Worm (Caenorhabditis elegans): ENCODE measurements around the gene F52D10.2.

F52D10.2 gene

DNA sequence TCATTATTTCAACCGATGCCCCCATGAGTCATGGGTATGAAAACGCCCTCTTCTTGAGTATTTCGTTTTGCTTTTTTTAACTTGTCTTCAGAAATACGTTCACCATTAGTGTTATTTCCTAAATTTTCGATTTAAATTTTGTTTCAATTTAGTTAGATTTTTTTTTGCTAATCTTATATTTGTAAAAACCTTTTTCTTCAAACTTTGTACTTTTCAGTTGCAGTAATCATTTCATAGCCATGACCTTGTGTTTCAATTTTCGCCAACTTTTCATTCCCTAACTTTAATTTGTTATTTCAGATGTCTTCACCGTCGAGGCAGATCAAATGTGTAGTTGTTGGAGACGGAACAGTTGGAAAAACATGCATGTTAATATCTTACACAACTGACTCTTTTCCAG lies 43.2 kb downstream of the F52D10.2 start, which contains the start of gene mig-2:
Gene mig-2, plus strand, starts transcription at position 301 of the 400 bp plus-strand sequence.
- TF ChIP-seq nhr-85 (tag): peak; percentile 30
- no peak for TF ChIP-seq pqm-1 (tag; optimal IDR thresholded peaks at IDR 0.05)

DNA sequence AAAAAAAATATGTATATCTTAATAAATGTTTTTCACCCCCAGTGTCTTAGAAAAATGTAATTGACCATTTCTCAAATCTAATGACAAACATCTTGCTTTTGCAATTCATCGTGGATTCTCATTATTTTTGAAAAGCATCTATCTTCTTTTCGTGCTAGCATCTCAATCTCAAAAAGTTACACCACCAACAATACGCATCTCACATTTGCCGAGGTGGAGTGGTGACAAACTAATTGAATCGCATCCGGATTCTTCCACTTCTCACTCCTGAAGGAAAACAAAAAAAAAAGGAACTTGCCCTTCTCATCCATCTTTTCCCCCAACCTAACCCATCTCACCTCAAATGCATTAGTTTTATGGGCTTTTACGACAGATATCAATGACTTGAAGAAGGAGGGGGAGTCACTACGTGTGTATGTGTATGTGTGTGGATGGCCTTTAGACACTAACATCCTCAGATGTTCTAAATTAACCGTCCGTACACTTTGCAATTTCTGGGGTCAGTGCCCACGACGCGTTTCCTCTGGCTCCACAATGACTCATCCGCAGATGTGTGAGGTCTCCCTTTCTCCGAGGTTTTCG lies 44.0 kb downstream of the F52D10.2 start:
- TF ChIP-seq zip-4 (GFP tag; optimal IDR thresholded peaks at IDR 0.05) (no peak), hpl-2 (GFP tag; optimal IDR thresholded peaks at IDR 0.05) (no peak), hlh-17 (GFP tag; optimal IDR thresholded peaks at IDR 0.05; ENCODE audit: borderline replicate concordance) (no peak), lin-15B (tag; optimal IDR thresholded peaks at IDR 0.05) (no peak), blmp-1 (tag; optimal IDR thresholded peaks at IDR 0.05) (peak; percentile 14), dsc-1 (tag; optimal IDR thresholded peaks at IDR 0.05) (peak; percentile 83), efl-1 (optimal IDR thresholded peaks at IDR 0.05) (no peak), efl-1 (GFP tag; optimal IDR thresholded peaks at IDR 0.05 in 1 of 2) (peak in 1 of 2 experiments; percentile 62), lir-3 (tag; optimal IDR thresholded peaks at IDR 0.05; ENCODE audit: poor library complexity) (no peak), rnt-1 (tag; optimal IDR thresholded peaks at IDR 0.05) (peak; percentile 39), elt-2 (tag; optimal IDR thresholded peaks at IDR 0.05) (no peak), fkh-4 (tag; optimal IDR thresholded peaks at IDR 0.05; ENCODE audit: borderline replicate concordance) (peak; percentile 23), lin-14 (GFP tag; optimal IDR thresholded peaks at IDR 0.05) (peak; percentile 32), fkh-8 (tag; optimal IDR thresholded peaks at IDR 0.05) (no peak), mep-1 (tag; optimal IDR thresholded peaks at IDR 0.05) (no peak), xbp-1 (tag; optimal IDR thresholded peaks at IDR 0.05) (no peak)

DNA sequence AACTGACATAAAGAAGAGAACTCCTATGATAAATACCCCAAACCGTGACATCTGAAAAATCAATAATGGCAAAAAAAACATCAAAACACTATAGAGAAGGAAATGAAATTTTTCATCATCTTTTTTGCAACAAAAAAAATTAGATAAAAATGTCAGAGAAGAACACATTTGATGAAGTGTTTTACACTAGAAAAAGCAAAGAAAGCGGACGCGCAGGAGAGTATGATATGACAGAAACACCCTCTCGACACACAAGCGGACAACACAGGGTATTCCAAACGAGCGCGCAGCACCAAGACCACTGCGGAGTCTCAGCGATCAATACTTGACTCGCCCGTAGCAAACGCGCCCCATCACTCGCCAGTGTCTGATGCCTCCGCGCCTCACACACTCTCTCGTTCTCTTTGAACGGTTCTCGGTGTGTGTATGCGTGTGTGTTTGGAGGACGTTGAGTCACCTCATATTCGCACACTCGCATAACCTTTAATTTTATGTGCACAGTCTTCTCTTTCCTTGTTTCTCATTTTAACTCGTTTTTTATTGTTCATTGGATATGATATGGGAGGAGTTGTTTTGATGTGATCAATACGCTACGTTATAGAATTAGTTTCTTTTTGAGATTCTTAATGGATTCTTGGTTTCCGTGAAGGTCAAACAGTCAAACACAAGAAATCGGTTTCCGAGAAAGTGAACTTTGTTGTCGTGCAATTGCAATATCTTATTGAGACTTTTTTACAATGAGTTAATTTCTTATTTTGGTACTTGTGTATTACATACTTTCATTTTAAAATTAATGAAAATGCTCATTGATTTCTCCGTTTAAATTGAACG lies 44.9 kb downstream of the F52D10.2 start, which contains the start of gene selt-1.1:
Gene selt-1.1, minus strand, starts transcription at position 51 of the 831 bp plus-strand sequence.
- TF ChIP-seq Y116A8C.19 (tag; optimal IDR thresholded peaks at IDR 0.05; ENCODE audit: borderline replicate concordance): no peak
- peak in 1 of 3 experiments; percentile 17 for TF ChIP-seq ceh-82 (tag; optimal IDR thresholded peaks at IDR 0.05)
- no peak for TF ChIP-seq sox-4 (tag; optimal IDR thresholded peaks at IDR 0.05)
- TF ChIP-seq nhr-47 (tag; optimal IDR thresholded peaks at IDR 0.05): peak; percentile 52
- TF ChIP-seq jun-1 (tag; optimal IDR thresholded peaks at IDR 0.05): peak; percentile 46
- TF ChIP-seq fkh-8 (tag; optimal IDR thresholded peaks at IDR 0.05): peak; percentile 0
- peak; percentile 12 for TF ChIP-seq C16A3.4 (tag; optimal IDR thresholded peaks at IDR 0.05)
- peak; percentile 43 for TF ChIP-seq rnt-1 (tag; optimal IDR thresholded peaks at IDR 0.05)
- peak; percentile 62 for TF ChIP-seq nhr-90 (tag; optimal IDR thresholded peaks at IDR 0.05; ENCODE audit: poor library complexity)
- TF ChIP-seq pqm-1 (tag; optimal IDR thresholded peaks at IDR 0.05): no peak
- TF ChIP-seq blmp-1 (tag; optimal IDR thresholded peaks at IDR 0.05): peak; percentile 74
- peak; percentile 93 for TF ChIP-seq lin-14 (GFP tag; optimal IDR thresholded peaks at IDR 0.05)
- no peak for TF ChIP-seq pax-3 (tag; optimal IDR thresholded peaks at IDR 0.05)
- peak; percentile 9 to 29 for TF ChIP-seq lsy-2 (tag; optimal IDR thresholded peaks at IDR 0.05)
- no peak for TF ChIP-seq unc-98 (GFP tag; IDR thresholded peaks at IDR 0.05)
- peak; percentile 58 for TF ChIP-seq nhr-20 (tag; optimal IDR thresholded peaks at IDR 0.05)
- TF ChIP-seq nhr-76 (tag; optimal IDR thresholded peaks at IDR 0.05): no peak
- TF ChIP-seq nhr-71 (tag; optimal IDR thresholded peaks at IDR 0.05): peak; percentile 61
- TF ChIP-seq snu-23 (GFP tag; optimal IDR thresholded peaks at IDR 0.05): peak; percentile 63
- peak; percentile 55 for TF ChIP-seq swsn-7 (tag; optimal IDR thresholded peaks at IDR 0.05)
- no peak for TF ChIP-seq lin-39 (tag; optimal IDR thresholded peaks at IDR 0.05)
- TF ChIP-seq unc-62 (GFP tag; optimal IDR thresholded peaks at IDR 0.05): no peak
- TF ChIP-seq unc-86 (tag; optimal IDR thresholded peaks at IDR 0.05): peak; percentile 31
- TF ChIP-seq aha-1 (tag; optimal IDR thresholded peaks at IDR 0.05): no peak
- TF ChIP-seq ama-1 (optimal IDR thresholded peaks at IDR 0.05): no peak
- TF ChIP-seq efl-1 (optimal IDR thresholded peaks at IDR 0.05): peak in 1 of 2 experiments; percentile 35
- no peak for TF ChIP-seq efl-1 (GFP tag; optimal IDR thresholded peaks at IDR 0.05 in 1 of 2)
- peak; percentile 15 to 51 for TF ChIP-seq lin-35 (GFP tag; optimal IDR thresholded peaks at IDR 0.05)
- peak; percentile 84 for TF ChIP-seq nhr-85 (tag)
- TF ChIP-seq ceh-63 (GFP tag; optimal IDR thresholded peaks at IDR 0.05): no peak
- no peak for TF ChIP-seq C34B4.2 (tag; optimal IDR thresholded peaks at IDR 0.05)
- peak; percentile 14; the same call in 1 of the 2 replicates for TF ChIP-seq nhr-19 (GFP tag; conservative IDR thresholded peaks at IDR 0.05)
- peak; percentile 76 for TF ChIP-seq mep-1 (tag; optimal IDR thresholded peaks at IDR 0.05)
- TF ChIP-seq grh-1 (GFP tag; IDR thresholded peaks at IDR 0.05): no peak
- TF ChIP-seq efl-3 (GFP tag; optimal IDR thresholded peaks at IDR 0.05): no peak
- TF ChIP-seq elt-3 (tag; optimal IDR thresholded peaks at IDR 0.05): peak in 1 of 6 experiments; percentile 32
